Fruit fly (Drosophila melanogaster): ENCODE data around the gene CG32036.

CG32036 gene

DNA sequence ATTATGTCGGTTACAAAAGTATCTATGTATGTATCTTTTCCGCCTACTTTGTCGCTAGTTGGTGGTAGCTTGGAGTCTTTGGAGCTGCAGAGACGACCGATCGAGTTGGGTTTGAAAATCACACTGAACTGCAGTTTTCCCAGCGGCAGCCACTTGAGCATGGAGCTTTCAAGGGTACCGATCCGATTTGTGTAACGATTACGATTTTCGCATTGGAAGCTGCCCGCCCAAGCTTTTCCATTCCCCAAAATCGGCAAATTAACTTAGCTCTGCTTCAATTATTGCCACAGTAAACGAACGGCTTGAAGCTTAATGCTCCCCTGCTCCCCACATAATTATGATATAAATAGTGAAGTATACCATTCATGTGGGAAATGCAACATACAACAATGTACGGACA is at the start of gene CG32036:
TSS of gene CG32036 (minus strand) at position 101 of the 400 bp plus-strand sequence.
- TF ChIP-seq CG8478 (optimal IDR thresholded peaks at IDR 0.05) (no peak), CTCF (optimal IDR thresholded peaks at IDR 0.05) (no peak)

- TF ChIP-seq CG8478 (optimal IDR thresholded peaks at IDR 0.05) (no peak), CTCF (optimal IDR thresholded peaks at IDR 0.05) (no peak)
These were observed 39.8 kb upstream of the CG32036 start, which contains the start of gene Or67a for dm6 chr3L:9528835-9529234. Gene Or67a, plus strand, starts transcription at chr3L:9529067.

- no peak for TF ChIP-seq CG8478 (optimal IDR thresholded peaks at IDR 0.05)
- no peak for TF ChIP-seq CTCF (optimal IDR thresholded peaks at IDR 0.05)
These were observed 36.4 kb upstream of the CG32036 start, which contains the start of gene CG33700 for dm6 chr3L:9525444-9525843. Gene CG33700, minus strand, starts transcription at chr3L:9525544.

- TF ChIP-seq CTCF (optimal IDR thresholded peaks at IDR 0.05) (no peak), CG8478 (optimal IDR thresholded peaks at IDR 0.05) (no peak)
These were observed 24.3 kb upstream of the CG32036 start, which contains the start of gene CG33702 for dm6 chr3L:9513309-9513708. Gene CG33702, minus strand, starts transcription at chr3L:9513409.

DNA sequence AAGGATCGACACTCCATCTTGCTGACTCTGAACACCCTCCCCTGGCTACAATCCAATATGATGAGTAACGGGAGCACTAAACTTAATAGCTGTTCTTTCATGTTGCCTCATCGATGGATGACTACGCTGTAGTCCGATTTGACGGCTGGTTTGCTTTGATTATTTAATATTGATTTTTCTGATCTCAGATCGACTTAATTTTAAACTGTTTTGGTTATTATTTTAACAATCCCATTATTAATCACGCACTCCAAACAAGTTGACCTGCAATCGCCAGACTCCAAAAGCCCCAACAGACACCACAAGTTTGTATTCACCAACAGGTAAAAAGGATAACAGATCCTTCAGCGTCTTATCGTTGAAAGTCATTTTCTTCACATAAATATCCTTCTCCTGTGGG is 23.5 kb upstream of the CG32036 start, which contains the start of gene CG33703:
TSS of gene CG33703 (minus strand) at position 101 of the 400 bp plus-strand sequence.
- TF ChIP-seq CTCF (optimal IDR thresholded peaks at IDR 0.05) (no peak), CG8478 (optimal IDR thresholded peaks at IDR 0.05) (no peak)

- TF ChIP-seq CTCF (optimal IDR thresholded peaks at IDR 0.05) (peak; percentile 50 to 64), CG8478 (optimal IDR thresholded peaks at IDR 0.05) (no peak)
These were observed 22.5 kb upstream of the CG32036 start, which contains the start of gene RpS9 for dm6 chr3L:9511287-9512256. Gene RpS9, minus strand, starts transcription at chr3L:9511531.

dm6 chr3L:9509037-9509830 is 20.2 kb upstream of the CG32036 start, which contains the start of gene CG3408:
Gene CG3408, minus strand, starts transcription at chr3L:9509583.
- TF ChIP-seq CG8478 (optimal IDR thresholded peaks at IDR 0.05) (no peak), CTCF (optimal IDR thresholded peaks at IDR 0.05) (no peak)

DNA sequence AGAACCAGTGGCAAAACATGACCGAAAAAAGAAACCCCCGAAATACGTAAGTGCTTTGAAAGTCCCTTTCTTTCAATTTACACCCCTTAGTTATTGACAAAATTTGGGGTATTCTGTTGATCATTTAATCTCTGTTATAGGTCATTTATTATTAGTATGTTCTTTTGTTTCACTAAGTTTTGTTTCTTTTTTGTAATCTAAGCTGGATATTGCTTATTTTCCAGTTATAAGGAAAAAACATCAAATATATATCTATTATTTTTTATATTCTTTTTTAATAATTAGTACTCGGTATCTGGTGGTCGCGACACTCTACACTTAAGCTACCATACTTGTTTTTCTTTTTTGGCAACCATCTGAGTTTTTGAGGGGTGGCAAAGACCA is 19.6 kb upstream of the CG32036 start:
- TF ChIP-seq CG8478 (optimal IDR thresholded peaks at IDR 0.05) (no peak), CTCF (optimal IDR thresholded peaks at IDR 0.05) (no peak)

dm6 chr3L:9506421-9506820 is 17.4 kb upstream of the CG32036 start:
- no peak for TF ChIP-seq CTCF (optimal IDR thresholded peaks at IDR 0.05)
- TF ChIP-seq CG8478 (optimal IDR thresholded peaks at IDR 0.05): no peak

DNA sequence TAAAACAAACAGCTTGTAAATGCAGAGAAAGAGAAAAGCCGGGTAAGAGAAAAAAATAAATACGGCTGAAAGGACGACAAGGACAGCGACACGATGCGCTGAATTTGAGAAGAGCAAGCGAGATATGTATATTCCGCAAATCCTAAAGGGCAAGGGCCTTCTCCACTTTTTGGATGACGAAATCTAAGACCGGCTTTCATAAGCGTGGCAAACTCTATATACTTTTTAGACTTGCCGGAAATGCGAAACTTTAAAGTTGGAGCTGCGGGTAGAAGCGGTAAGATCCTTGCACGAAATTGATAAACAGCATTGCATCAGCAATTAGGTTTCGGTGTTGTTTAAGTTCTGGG is 16.7 kb upstream of the CG32036 start:
- TF ChIP-seq CTCF (optimal IDR thresholded peaks at IDR 0.05): no peak
- no peak for TF ChIP-seq CG8478 (optimal IDR thresholded peaks at IDR 0.05)

dm6 chr3L:9505007-9505712 is 16.1 kb upstream of the CG32036 start, which contains the start of gene path:
Gene path, minus strand, starts transcription at chr3L:9505328.
- no peak for TF ChIP-seq CTCF (optimal IDR thresholded peaks at IDR 0.05)
- no peak for TF ChIP-seq CG8478 (optimal IDR thresholded peaks at IDR 0.05)

DNA sequence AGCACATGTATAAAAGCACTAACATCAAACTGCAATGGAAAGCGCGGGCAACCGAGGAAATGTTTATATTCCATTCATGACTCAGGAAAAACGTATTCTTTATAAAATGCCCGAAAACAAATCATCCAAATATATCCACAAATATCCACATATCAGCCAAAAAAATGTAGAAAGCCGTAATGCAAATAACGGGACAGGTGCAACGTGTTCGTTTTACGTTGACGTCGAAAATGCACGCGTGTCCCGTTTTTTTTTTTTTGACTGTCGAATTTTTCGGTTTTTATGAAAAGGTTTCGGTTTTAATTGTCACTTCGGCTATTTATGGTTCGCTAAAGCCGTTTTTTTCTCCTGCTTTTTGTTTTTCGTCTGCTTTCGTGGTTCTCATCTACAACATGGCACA is 15.5 kb upstream of the CG32036 start:
- TF ChIP-seq CG8478 (optimal IDR thresholded peaks at IDR 0.05): no peak
- no peak for TF ChIP-seq CTCF (optimal IDR thresholded peaks at IDR 0.05)

DNA sequence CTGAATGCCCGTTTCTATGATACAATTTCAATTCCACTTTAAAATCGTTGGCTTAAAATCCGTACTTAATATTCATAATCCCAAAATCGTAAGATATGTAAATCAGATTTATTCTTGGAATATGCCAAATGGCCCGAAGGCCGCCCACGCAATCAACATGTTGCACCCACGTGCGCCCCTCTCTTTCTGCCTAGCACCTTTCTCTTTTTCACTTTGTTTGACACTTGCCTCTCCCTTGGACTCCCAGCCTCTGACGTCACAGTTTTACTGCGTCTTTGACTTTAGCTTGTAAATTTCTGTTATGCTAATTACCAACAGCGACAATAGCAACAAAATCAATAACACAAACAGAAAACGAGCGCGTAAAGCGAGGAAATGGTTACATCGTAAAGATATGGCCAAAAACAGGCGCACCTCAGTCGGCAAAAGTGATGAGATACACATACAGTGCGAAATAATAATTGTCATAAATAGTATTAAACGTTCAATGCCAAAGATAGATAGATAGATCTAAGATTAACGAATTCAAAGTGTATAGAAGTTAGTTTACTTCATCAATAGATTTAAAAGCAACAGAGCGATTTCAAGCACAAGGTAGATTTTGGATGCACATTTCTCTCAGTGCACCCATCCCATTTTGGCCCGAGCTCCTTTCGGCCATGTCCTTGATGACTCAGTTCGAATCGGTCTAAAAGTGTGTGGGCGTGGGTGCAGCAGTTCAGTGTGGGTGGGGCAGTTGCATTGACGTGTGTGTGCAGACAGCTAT is 14.7 kb upstream of the CG32036 start:
- TF ChIP-seq CTCF (optimal IDR thresholded peaks at IDR 0.05): no peak

DNA sequence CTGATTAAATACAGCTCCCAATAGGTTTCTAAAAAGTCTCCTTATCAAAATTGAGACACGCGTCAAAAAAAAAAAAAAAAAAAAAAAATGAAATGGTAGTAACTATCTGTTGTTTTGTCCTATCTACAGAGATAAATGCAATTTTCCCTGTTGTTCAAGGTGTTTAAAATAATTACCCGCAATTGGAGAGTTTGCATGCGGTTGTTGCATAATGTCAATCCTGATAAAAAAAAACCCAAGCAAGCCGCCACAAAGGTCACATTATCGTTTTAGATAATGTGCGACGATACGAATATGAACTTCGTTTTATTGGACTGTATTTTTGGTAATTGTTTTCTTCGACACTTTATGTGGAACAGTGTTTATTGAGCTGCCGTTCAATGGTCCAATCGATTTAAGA is 13.8 kb upstream of the CG32036 start:
- TF ChIP-seq CG8478 (optimal IDR thresholded peaks at IDR 0.05) (no peak), CTCF (optimal IDR thresholded peaks at IDR 0.05) (no peak)
